Fruit fly (Drosophila melanogaster) whole organism: ENCODE data around the gene CG2076.

Source experiments
- CG8478 ChIP-seq: fragments of >200 bp; optimal IDR thresholded peaks from 2 replicates; lab custom pipeline; 2018; ENCODE audit warnings: inconsistent platforms
- Dll ChIP-seq: fragments of >200 bp; optimal IDR thresholded peaks from 2 replicates; lab custom pipeline; 2017
- EcR ChIP-seq, 2 experiments: fragments of >200 bp; optimal IDR thresholded peaks; 2 replicates each; lab custom pipeline; 2017; ENCODE audit warnings: missing biosample characterization in 2 of 2, missing genetic modification characterization in 2 of 2, missing genetic modification reagents in 2 of 2
- pan ChIP-seq: fragments of >200 bp; optimal IDR thresholded peaks from 2 replicates; lab custom pipeline; 2017
- psq ChIP-seq: fragments of >200 bp; optimal IDR thresholded peaks from 2 replicates; lab custom pipeline; 2017
- usp ChIP-seq: fragments of >200 bp; optimal IDR thresholded peaks from 2 replicates; lab custom pipeline; 2017; ENCODE audit warnings: missing biosample characterization, missing genetic modification characterization, mixed read lengths

The CG2076 gene

DNA sequence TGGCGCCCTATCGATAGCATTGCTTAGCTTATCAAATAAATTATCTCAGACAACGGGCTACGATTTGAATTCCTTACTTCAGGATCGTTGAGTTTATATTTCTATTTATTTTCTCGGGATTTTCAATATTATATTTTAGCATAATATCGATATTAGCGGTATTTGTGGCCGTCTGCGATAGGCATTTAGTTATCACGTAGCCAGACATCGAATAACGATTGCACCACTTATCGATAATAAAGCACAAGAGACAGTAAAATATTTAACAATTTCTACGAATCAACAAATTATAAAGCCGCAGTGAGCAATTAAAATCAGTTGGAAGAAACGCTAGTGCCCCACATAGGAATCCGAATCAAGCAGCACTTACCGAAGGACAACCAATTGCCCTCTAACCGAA is at the start of gene CG2076:
TSS of gene CG2076 (plus strand) at position 50 of the 400 bp plus-strand sequence.
- no peak for TF ChIP-seq pan (lab: Kevin White, UChicago)
- no peak for TF ChIP-seq EcR (GFP tag; optimal IDR thresholded peaks at IDR 0.05; lab: Kevin White, UChicago)
- TF ChIP-seq CG8478 = no peak
- no peak for TF ChIP-seq Dll (lab: Kevin White, UChicago)
- TF ChIP-seq psq (lab: Kevin White, UChicago) = no peak
- TF ChIP-seq usp = no peak

DNA sequence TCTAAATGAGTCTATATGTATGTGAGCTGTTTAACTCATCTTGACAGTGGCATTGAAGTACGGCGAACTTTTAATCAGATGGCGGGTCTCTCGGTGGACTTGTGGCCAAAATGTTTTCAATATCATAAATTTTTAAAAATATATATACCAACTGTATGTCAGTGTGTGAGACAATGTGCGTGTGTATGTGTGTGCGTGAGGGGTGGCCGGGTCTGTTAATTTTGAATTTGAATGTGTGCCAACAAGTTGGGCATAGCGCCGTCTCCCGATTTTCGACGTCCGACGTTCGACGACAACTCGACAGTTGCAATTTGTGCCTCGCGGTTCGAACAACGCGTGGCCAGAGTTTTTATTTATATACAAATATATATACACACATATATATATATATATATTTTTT is 45.6 kb upstream of the CG2076 start, which contains the start of gene SmydA-4:
TSS of gene SmydA-4 (plus strand) at position 301 of the 400 bp plus-strand sequence.
- TF ChIP-seq CG8478 (no peak), Dll (lab: Kevin White, UChicago) (no peak), pan (lab: Kevin White, UChicago) (no peak), psq (lab: Kevin White, UChicago) (no peak), usp (no peak), EcR (GFP tag; optimal IDR thresholded peaks at IDR 0.05; lab: Kevin White, UChicago) (no peak)

DNA sequence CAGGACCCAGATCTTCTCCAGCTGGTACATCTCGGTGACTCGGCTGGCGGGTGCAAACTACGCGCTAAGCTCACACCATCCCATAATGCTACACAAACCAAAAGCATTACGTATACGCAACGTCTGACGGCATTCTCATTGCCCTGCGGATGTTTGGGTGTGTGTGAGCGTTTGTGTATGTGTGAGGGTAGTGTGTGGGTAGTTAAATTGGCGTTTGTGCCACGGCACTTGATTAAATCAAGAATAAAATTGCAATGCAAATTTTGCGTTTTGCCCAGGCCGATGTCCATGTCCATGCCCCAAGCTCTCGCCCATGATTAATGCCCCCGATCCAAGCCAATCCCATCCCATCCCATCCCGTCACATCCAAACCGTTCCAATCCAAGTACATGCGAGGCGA is 36.6 kb upstream of the CG2076 start, which contains the start of gene CG1552:
TSS of gene CG1552 (minus strand) at position 101 of the 400 bp plus-strand sequence.
- no peak for TF ChIP-seq pan (lab: Kevin White, UChicago)
- no peak for TF ChIP-seq CG8478
- no peak for TF ChIP-seq EcR (GFP tag; optimal IDR thresholded peaks at IDR 0.05; lab: Kevin White, UChicago)
- TF ChIP-seq Dll (lab: Kevin White, UChicago) = no peak
- no peak for TF ChIP-seq usp
- TF ChIP-seq psq (lab: Kevin White, UChicago) = no peak

- no peak for TF ChIP-seq CG8478
- no peak for TF ChIP-seq Dll (lab: Kevin White, UChicago)
- TF ChIP-seq usp = no peak
- no peak for TF ChIP-seq pan (lab: Kevin White, UChicago)
- no peak for TF ChIP-seq psq (lab: Kevin White, UChicago)
- no peak for TF ChIP-seq EcR (GFP tag; optimal IDR thresholded peaks at IDR 0.05; lab: Kevin White, UChicago)
Observed at dm6 chrX:11059519-11059918, 30.5 kb upstream of the CG2076 start, which contains the start of gene CG1545. TSS of gene CG1545 (minus strand) at chrX:11059619.

- TF ChIP-seq Dll (lab: Kevin White, UChicago) (no peak), EcR (GFP tag; optimal IDR thresholded peaks at IDR 0.05; lab: Kevin White, UChicago) (no peak), CG8478 (no peak), usp (no peak), pan (lab: Kevin White, UChicago) (no peak), psq (lab: Kevin White, UChicago) (no peak)
Observed at dm6 chrX:11063070-11063469, 26.9 kb upstream of the CG2076 start, which contains the start of gene CG1537. TSS of gene CG1537 (minus strand) at chrX:11063170.

- TF ChIP-seq psq (lab: Kevin White, UChicago) = no peak
- no peak for TF ChIP-seq CG8478
- TF ChIP-seq Dll (lab: Kevin White, UChicago) = no peak
- TF ChIP-seq usp = no peak
- TF ChIP-seq pan (lab: Kevin White, UChicago) = no peak
- TF ChIP-seq EcR (GFP tag; optimal IDR thresholded peaks at IDR 0.05; lab: Kevin White, UChicago) = no peak
Observed at dm6 chrX:11066252-11066651, 23.8 kb upstream of the CG2076 start, which contains the start of gene CG15203. TSS of gene CG15203 (plus strand) at chrX:11066552.

DNA sequence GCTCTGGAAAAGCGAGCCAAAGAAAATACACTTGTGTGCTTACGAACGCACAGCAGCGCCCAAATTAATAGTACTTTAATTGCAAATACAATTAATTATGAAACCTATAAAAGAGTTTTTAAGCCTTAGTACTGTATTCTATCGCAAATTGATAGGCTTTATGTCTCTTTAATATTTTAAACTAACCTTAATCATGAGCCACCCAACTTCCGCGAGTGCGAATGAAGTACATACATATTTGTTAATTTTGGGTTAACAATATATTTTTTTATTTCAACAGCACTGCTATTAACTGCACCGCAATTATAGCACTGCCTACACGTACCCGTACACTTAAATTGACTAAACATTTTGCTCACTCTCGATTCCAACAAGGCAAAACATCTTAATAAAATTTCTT is 8.8 kb upstream of the CG2076 start:
- TF ChIP-seq pan (lab: Kevin White, UChicago) (no peak), psq (lab: Kevin White, UChicago) (no peak), usp (no peak), CG8478 (no peak), Dll (lab: Kevin White, UChicago) (no peak)

DNA sequence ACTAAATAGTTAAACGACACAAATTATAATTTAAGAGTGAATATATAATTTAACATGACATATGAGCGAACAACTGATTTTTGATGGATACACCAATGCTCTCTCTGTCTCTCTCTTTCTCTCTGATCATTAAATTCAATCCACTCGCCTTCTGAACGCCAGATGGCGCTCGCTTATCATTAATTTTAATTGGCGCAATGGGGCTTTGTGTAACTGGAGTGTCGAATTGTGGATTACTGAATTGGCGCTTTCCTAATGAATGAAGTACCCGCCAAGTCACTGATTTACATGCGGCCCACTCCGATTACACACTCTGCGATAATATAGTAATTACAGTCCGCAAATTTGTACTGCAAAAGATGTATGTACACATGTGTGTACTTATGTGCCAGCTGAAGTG is 8.2 kb upstream of the CG2076 start:
- TF ChIP-seq usp (no peak), EcR (GFP tag; optimal IDR thresholded peaks at IDR 0.05; lab: Kevin White, UChicago) (no peak), CG8478 (no peak), psq (lab: Kevin White, UChicago) (no peak), pan (lab: Kevin White, UChicago) (no peak), Dll (lab: Kevin White, UChicago) (no peak)

DNA sequence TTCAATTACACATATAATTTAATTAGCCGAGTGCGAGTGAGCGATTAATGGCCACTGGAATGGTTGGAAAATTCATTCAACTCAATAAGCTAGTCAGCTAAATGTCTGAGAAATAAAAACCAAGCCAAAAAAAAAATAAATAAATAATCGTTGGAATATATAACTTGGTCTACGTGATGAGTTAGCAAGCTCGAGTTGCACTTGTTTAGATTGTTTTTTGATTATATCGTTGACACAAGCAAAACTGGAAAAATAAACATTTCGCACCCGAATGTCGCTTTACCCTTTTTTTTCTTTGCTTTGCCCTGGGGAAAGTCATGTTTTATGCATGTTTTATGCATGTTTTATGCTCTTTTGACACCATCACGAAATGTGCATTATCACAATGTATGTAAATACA is 7.0 kb upstream of the CG2076 start:
- TF ChIP-seq Dll (lab: Kevin White, UChicago) (no peak), usp (no peak), EcR (GFP tag; optimal IDR thresholded peaks at IDR 0.05; lab: Kevin White, UChicago) (no peak), pan (lab: Kevin White, UChicago) (no peak), psq (lab: Kevin White, UChicago) (no peak), CG8478 (no peak)

dm6 chrX:11086250-11086649 is 3.8 kb upstream of the CG2076 start, which contains the start of gene sev:
TSS of gene sev (minus strand) at chrX:11086299.
- TF ChIP-seq Dll (lab: Kevin White, UChicago) (no peak), usp (no peak), CG8478 (no peak), psq (lab: Kevin White, UChicago) (no peak), pan (lab: Kevin White, UChicago) (no peak)

DNA sequence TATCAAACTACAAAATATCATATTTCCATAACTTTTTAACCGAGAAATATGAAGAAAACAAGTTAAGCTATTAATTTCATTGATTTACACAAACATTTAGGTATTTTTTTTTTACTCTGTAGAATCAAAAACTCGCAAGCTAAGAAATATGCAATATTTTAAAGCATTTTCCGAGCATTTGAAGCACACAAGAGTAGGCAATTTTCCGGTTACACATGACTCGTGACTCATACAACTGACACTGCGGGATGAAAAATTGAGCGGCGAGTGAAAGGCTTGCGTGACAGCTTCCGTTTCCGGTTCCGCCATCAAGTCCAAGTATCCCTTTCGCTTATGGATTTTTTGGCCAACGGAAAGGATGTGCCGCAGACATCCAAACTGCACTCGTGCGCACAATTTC is 2.6 kb upstream of the CG2076 start:
- TF ChIP-seq CG8478 (no peak), EcR (GFP tag; optimal IDR thresholded peaks at IDR 0.05; lab: Kevin White, UChicago) (no peak), Dll (lab: Kevin White, UChicago) (no peak), psq (lab: Kevin White, UChicago) (no peak), pan (lab: Kevin White, UChicago) (no peak), usp (no peak)

DNA sequence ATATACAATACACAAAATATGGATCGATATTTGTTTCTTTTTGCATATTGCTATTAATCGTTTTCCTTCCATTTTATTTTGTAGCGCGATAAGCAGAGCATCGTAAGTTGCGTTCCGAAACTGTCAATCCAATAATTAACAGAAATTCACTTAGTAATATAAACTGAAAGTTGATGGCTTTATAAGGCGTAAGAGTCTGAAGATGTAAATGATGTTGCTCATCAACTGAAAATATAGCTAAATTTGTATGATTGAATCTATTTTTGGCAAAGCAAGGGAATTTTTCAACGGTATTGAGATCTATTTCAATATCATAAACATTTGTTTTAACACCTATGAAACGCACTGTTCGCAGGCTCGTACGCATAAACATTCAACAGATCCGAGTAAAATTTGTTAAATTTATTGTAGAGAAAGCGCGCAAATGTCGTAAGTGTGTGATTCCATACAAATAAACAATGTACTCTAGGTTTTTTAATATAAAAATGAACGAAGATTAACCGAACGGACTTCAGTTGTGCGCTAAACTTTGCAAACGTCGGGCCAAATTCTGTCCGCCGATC is 1.2 kb upstream of the CG2076 start, which contains the start of gene Vago:
TSS of gene Vago (plus strand) at position 513 of the 563 bp plus-strand sequence.
- TF ChIP-seq pan (lab: Kevin White, UChicago) = no peak
- TF ChIP-seq EcR (GFP tag; optimal IDR thresholded peaks at IDR 0.05; lab: Kevin White, UChicago) = no peak
- TF ChIP-seq CG8478 = no peak
- TF ChIP-seq psq (lab: Kevin White, UChicago) = no peak
- no peak for TF ChIP-seq Dll (lab: Kevin White, UChicago)
- TF ChIP-seq usp = no peak
